Worm (Caenorhabditis elegans): ENCODE data around the gene fut-5.

ce11 chrII:4673670-4674069, 6.2 kb upstream of the fut-5 start:
- TF ChIP-seq madf-2 (tag; optimal IDR thresholded peaks at IDR 0.05) (no peak), tbx-2 (tag; optimal IDR thresholded peaks at IDR 0.05) (no peak), ceh-22 (tag; optimal IDR thresholded peaks at IDR 0.05) (no peak), odd-2 (tag; optimal IDR thresholded peaks at IDR 0.05) (no peak)

All from whole organism, late embryonic.